Worm (Caenorhabditis elegans) whole organism, young adult: ENCODE data around the gene math-42.

Experiments used
- C17E4.6 ChIP-seq: fragments of 200-800 bp; sonication (Bioruptor generic); IDR thresholded peaks from 2 replicates; pipeline ENCODE4 v1.3.6; 2022; ENCODE audit warnings: missing genetic modification reagents, missing genetic modification characterization, missing compliant biosample characterization
- F37B4.10 ChIP-seq: fragments of 200-800 bp; sonication (Bioruptor generic); IDR thresholded peaks from 2 replicates; pipeline ENCODE4 v1.3.6; 2022; ENCODE audit warnings: missing genetic modification characterization, missing compliant biosample characterization
- F39B2.1 ChIP-seq: fragments of 200-800 bp; sonication (Bioruptor generic); IDR thresholded peaks from 2 replicates; pipeline ENCODE4 v1.3.6; 2022; ENCODE audit warnings: missing genetic modification reagents, missing genetic modification characterization, missing compliant biosample characterization
- ceh-40 ChIP-seq: fragments of 200-800 bp; sonication (Bioruptor generic); IDR thresholded peaks from 2 replicates; pipeline ENCODE4 v1.3.6; 2022; ENCODE audit warnings: missing genetic modification characterization, missing compliant biosample characterization
- him-1 ChIP-seq: sonication (generic microtip); optimal IDR thresholded peaks from 2 replicates; lab custom pipeline; 2016; ENCODE audit warnings: missing genotype, missing genetic modification reagents, missing genetic modification characterization, missing compliant biosample characterization
- mxl-1 ChIP-seq: sonication (generic microtip); optimal IDR thresholded peaks from 2 replicates; lab custom pipeline; 2016; ENCODE audit warnings: missing genetic modification characterization, missing compliant biosample characterization
- rec-8 ChIP-seq, 2 experiments: sonication (generic microtip); optimal IDR thresholded peaks; 2 replicates each; lab custom pipeline; 2016; ENCODE audit warnings: mild to moderate bottlenecking in 2 of 2, missing genetic modification characterization in 2 of 2, missing genetic modification reagents in 2 of 2, missing genotype in 2 of 2, missing biosample characterization in 1 of 2, missing compliant biosample characterization in 1 of 2, moderate library complexity in 1 of 2
- rpc-1 ChIP-seq, 2 experiments: fragments of 150-350 bp in 1 of 2; sonication (generic microtip) in 1 of 2; optimal IDR thresholded peaks; 2 replicates each; lab custom pipeline; 2014 to 2018; ENCODE audit warnings: missing biosample characterization in 1 of 2, missing genetic modification characterization in 1 of 2, missing genetic modification reagents in 1 of 2, missing genotype in 1 of 2
- snpc-4 ChIP-seq, 5 experiments: fragments of 150-350 bp in 1 of 5; sonication (generic microtip) in 4 of 5; optimal IDR thresholded peaks; 2 replicates each; lab custom pipeline; 2014 to 2018; ENCODE audit warnings: missing genetic modification characterization in 5 of 5, missing biosample characterization in 3 of 5, antibody characterized with exemption in 2 of 5, mild to moderate bottlenecking in 2 of 5, missing compliant biosample characterization in 2 of 5, missing genotype in 2 of 5, moderate library complexity in 2 of 5, missing genetic modification reagents in 1 of 5
- unc-130 ChIP-seq: sonication (generic microtip); optimal IDR thresholded peaks from 2 replicates; lab custom pipeline; 2016; ENCODE audit warnings: missing genetic modification reagents, missing genetic modification characterization, missing compliant biosample characterization
- unc-62 ChIP-seq: fragments of 150-350 bp; optimal IDR thresholded peaks from 2 replicates; lab custom pipeline; 2014; ENCODE audit warnings: missing biosample characterization, missing genetic modification reagents, missing genetic modification characterization
- ztf-22 ChIP-seq: fragments of 200-800 bp; sonication (Bioruptor generic); optimal IDR thresholded peaks from 2 replicates; lab custom pipeline; 2018; ENCODE audit warnings: mild to moderate bottlenecking, missing genetic modification characterization, moderate library complexity, missing compliant biosample characterization
- ztf-26 ChIP-seq: sonication (generic microtip); optimal IDR thresholded peaks from 2 replicates; lab custom pipeline; 2017; ENCODE audit warnings: missing genetic modification characterization, missing compliant biosample characterization

DNA sequence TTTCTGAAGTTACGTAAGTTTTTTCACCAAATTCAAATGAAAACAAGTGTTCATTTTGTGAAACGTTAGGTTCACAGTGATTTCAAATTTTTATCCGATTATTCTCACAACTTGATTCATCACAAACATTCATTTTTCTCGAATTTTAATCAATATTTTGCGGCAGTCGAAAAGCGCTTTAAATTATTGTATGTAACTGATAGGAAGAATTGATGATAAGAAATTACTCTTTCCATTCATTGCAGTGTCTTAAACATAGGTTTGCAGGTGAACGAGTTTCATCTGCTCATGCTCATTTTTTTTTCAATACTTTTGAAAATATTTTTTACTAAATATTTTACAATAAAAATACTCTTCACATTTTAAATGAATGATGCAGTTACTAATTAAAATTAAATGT, 52.7 kb downstream of the math-42 start:
- no peak for TF ChIP-seq ceh-40 (GFP tag; lab: Robert Waterston, UW)
- no peak for TF ChIP-seq F37B4.10 (GFP tag; lab: Robert Waterston, UW)
- no peak for TF ChIP-seq unc-130 (GFP tag; lab: Kevin White, UChicago)
- no peak for TF ChIP-seq mxl-1
- TF ChIP-seq ztf-22 (GFP tag; lab: Kevin White, UChicago), result no peak
- TF ChIP-seq him-1 (tag; lab: Kevin White, UChicago), result no peak
- TF ChIP-seq ztf-26 (tag; lab: Kevin White, UChicago), result no peak
- TF ChIP-seq snpc-4 (GFP tag; optimal IDR thresholded peaks at IDR 0.05; lab: Kevin White, UChicago), result no peak
- no peak for TF ChIP-seq snpc-4 (tag; optimal IDR thresholded peaks at IDR 0.05; lab: Kevin White, UChicago)
- no peak for TF ChIP-seq rec-8 (tag; optimal IDR thresholded peaks at IDR 0.05; lab: Kevin White, UChicago)
- TF ChIP-seq F39B2.1 (GFP tag; lab: Robert Waterston, UW), result no peak
- no peak for TF ChIP-seq C17E4.6 (GFP tag; lab: Robert Waterston, UW)
- TF ChIP-seq unc-62, result no peak
- no peak for TF ChIP-seq rpc-1 (optimal IDR thresholded peaks at IDR 0.05; lab: Kevin White, UChicago)
- no peak for TF ChIP-seq rpc-1 (tag; optimal IDR thresholded peaks at IDR 0.05; lab: Kevin White, UChicago)
